Fruit fly (Drosophila melanogaster) whole organism: ENCODE data around the gene CG31862.

ENCODE experiments used
- CG8478 ChIP-seq: fragments of >200 bp; optimal IDR thresholded peaks from 2 replicates; lab custom pipeline; 2018; ENCODE audit warnings: inconsistent platforms
- Dll ChIP-seq: fragments of >200 bp; optimal IDR thresholded peaks from 2 replicates; lab custom pipeline; 2017
- EcR ChIP-seq, 2 experiments: fragments of >200 bp; optimal IDR thresholded peaks; 2 replicates each; lab custom pipeline; 2017; ENCODE audit warnings: missing biosample characterization in 2 of 2, missing genetic modification characterization in 2 of 2, missing genetic modification reagents in 2 of 2
- pan ChIP-seq: fragments of >200 bp; optimal IDR thresholded peaks from 2 replicates; lab custom pipeline; 2017
- psq ChIP-seq: fragments of >200 bp; optimal IDR thresholded peaks from 2 replicates; lab custom pipeline; 2017
- usp ChIP-seq: fragments of >200 bp; optimal IDR thresholded peaks from 2 replicates; lab custom pipeline; 2017; ENCODE audit warnings: missing biosample characterization, missing genetic modification characterization, mixed read lengths

Gene CG31862

DNA sequence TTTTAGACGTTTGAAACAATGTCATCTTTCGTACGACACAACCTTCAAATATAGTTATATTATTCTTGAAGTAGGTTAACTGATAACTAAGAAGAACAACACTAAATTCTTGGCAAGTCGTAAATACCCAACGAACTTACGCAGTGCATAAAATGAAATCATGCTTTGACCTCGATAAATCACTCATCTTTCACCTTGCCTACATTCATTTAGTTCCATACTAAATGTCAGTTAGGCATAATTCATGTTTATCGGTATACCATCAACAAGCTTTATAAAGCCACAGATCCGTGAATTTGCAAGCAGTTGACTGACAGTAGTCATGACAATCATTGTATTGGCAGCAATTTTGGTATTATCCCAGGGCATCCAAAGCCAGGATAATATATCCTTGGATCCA, at the start of gene CG31862:
TSS of gene CG31862 (plus strand) at position 301 of the 400 bp plus-strand sequence.
- TF ChIP-seq psq (lab: Kevin White, UChicago) (no peak), pan (no peak), EcR (GFP tag; optimal IDR thresholded peaks at IDR 0.05; lab: Kevin White, UChicago) (no peak), Dll (lab: Kevin White, UChicago) (no peak), CG8478 (lab: Kevin White, UChicago) (no peak), usp (no peak)

DNA sequence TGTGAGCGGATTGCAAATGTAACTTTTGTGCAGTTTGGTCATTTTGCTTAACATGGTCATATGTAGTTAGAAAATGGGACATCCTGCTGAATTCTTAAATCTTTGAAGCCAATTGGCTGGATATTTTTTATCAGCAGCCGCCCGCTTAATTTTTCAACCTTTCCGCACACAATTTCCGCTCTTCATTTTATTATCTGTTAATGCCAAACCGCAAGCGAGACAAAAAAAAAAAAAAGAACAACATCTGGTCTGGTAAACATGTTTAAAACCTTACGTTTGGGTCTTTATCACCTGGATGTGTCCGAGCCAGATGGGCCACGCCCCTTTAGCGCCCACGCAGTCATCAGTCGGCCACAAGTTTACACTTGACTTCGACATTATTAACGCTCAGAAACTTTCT, 48.4 kb upstream of the CG31862 start:
- TF ChIP-seq usp (no peak), CG8478 (lab: Kevin White, UChicago) (no peak), pan (no peak), Dll (lab: Kevin White, UChicago) (no peak), EcR (GFP tag; optimal IDR thresholded peaks at IDR 0.05; lab: Kevin White, UChicago) (no peak), psq (lab: Kevin White, UChicago) (no peak)

DNA sequence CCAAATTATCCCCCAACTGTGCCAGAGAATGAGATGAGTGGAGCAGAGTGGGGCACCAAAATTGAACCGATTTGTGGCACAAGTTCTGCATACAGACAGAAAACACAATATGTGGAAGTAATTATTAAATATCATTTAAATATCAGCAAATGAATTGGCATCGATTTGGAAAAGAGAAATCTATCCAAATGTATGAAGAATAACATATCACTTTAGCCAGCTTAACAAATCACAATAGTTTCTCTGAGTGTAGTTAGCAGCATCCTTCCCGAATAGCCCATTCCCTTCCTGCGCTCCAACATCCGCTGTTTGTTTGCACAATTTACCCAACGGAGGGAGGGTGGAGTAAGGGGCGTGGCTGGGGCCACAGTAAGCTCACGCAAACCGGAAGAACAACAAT, 23.8 kb upstream of the CG31862 start:
- TF ChIP-seq usp: no peak
- no peak for TF ChIP-seq psq (lab: Kevin White, UChicago)
- TF ChIP-seq Dll (lab: Kevin White, UChicago): no peak
- no peak for TF ChIP-seq EcR (GFP tag; optimal IDR thresholded peaks at IDR 0.05; lab: Kevin White, UChicago)
- TF ChIP-seq CG8478 (lab: Kevin White, UChicago): no peak
- no peak for TF ChIP-seq pan

DNA sequence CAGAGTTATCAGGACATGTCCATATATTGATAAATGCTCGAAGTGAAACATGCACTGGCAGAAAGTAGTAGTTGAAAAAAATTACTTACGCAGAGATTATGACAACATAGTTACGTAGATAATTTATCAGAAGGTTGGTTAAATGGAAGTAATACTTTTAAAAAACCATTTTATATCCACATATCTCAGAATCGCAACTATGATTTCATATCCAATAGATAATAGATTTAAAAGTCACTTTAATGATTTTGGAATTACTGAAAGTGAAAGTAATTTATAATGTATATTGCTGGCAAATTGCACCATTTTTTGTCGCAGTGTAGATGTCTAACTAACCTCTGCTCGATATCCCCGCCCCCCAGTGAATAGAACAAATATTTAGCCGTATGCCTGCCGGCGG, 1.5 kb upstream of the CG31862 start:
- TF ChIP-seq pan (no peak), Dll (lab: Kevin White, UChicago) (no peak), EcR (GFP tag; optimal IDR thresholded peaks at IDR 0.05; lab: Kevin White, UChicago) (no peak)

DNA sequence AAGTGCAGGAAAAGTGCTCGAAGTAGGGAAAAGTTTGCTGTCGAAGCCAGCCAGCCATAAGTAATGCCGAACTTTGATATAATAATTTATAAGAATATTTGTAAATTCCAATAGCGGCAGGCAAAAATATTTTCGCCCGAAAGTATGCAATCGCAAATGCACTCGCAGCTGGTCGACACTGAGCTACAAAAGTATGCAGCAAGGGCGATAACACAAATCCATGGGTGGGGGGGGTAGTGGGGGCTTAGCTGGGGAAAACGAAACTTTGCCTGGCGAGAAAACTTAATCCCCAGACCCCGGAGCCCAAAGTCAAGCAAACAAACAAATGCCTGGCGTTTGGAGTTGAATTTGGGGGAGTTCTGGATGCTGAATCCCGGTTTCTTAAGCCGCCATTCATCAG, 3.1 kb downstream of the CG31862 start:
- TF ChIP-seq CG8478 (lab: Kevin White, UChicago): no peak
- no peak for TF ChIP-seq EcR (GFP tag; optimal IDR thresholded peaks at IDR 0.05; lab: Kevin White, UChicago)
- TF ChIP-seq pan: no peak
- no peak for TF ChIP-seq Dll (lab: Kevin White, UChicago)
- TF ChIP-seq psq (lab: Kevin White, UChicago): no peak
- TF ChIP-seq usp: no peak

DNA sequence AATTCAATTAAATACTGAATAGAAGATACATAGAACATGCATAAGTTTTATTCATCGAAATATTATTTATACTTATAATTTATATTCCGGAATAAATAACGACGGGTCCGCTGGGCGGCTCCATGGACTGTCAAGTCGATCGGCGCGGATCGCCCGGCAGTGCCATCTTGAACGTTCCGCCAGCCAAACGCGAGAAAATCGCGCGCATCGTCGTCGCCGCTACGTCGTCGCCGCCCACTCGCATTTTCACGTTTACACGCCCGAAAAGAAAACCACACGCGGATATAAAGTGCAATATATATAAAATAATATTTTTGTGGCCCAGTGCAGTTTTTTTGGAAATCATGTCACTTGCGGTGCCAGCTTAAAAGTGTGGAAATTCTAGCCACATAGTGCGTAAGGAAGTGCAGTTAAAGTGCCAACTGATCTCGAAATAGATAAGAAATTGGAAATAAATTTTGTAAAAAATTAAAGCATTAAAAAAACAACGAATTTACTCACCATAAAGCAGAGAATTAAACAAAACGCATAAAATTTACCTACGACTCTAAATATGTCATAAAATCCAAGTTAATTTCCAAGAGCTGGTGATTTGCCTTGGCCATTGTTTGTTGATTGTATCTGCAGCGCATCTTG, 5.1 kb downstream of the CG31862 start, which contains the start of the genes bru2 and CG43813:
TSS of gene bru2 (plus strand) at position 586 of the 636 bp plus-strand sequence.
TSS of gene CG43813 (minus strand) at position 633 of the 636 bp plus-strand sequence.
- no peak for TF ChIP-seq usp
- no peak for TF ChIP-seq CG8478 (lab: Kevin White, UChicago)
- no peak for TF ChIP-seq pan
- no peak for TF ChIP-seq EcR (GFP tag; optimal IDR thresholded peaks at IDR 0.05; lab: Kevin White, UChicago)
- TF ChIP-seq Dll (lab: Kevin White, UChicago): no peak
- TF ChIP-seq psq (lab: Kevin White, UChicago): no peak

DNA sequence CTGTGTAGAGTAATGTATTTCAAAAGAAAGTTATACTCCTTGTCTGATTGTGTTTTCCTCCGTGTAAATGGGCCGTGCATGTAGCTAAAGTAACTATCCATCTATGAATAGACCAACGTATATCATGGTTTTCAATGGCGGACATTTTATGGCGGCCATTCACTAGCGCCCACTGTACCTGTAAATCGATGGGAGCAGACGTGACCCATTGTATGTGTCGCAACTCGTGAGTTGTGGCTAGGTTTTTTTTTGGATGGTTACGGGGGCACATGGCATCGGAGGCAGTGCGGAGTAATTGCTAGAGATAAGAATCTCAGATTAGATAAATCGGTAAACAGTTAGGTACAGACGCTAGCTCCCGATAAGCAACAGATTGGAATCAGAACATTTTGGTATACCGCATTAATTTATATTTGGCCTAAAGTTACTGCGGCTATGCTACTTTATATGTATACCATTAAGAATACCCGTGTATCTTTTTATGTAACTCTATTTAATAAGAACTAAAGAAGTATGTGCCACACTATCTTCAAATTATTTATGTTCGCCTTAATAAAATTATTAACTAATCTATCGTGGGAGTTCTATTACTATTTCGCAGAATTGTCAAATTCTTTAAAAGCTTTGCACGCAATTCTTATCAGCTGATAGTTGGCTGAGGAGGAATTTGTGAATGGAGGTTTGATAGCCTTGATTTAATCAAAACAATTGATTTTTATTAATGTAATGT, 7.7 kb downstream of the CG31862 start:
- TF ChIP-seq Dll (lab: Kevin White, UChicago) (no peak), pan (no peak), CG8478 (lab: Kevin White, UChicago) (no peak), psq (lab: Kevin White, UChicago) (no peak), usp (no peak), EcR (GFP tag; optimal IDR thresholded peaks at IDR 0.05; lab: Kevin White, UChicago) (no peak)

DNA sequence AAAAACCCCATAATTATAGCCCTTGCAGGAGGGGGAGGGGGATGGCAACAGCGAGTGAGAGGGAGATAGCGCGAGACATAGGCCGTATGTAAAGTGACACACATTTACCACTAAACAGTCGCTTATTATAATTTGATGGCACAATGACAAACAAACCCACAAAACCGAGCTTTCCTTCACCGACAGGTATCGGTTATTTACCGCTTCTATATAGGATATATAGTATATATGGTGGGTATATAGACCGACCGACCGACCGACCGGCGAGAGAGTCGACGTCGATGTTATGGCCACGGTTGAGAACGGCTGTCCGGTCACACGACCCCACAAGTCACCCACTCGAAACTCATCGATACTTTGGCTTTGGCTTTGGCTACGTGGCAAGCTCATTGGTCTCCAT, 8.4 kb downstream of the CG31862 start:
- TF ChIP-seq EcR (GFP tag; optimal IDR thresholded peaks at IDR 0.05; lab: Kevin White, UChicago) (no peak), Dll (lab: Kevin White, UChicago) (no peak), CG8478 (lab: Kevin White, UChicago) (no peak), usp (no peak), pan (no peak), psq (lab: Kevin White, UChicago) (no peak)

DNA sequence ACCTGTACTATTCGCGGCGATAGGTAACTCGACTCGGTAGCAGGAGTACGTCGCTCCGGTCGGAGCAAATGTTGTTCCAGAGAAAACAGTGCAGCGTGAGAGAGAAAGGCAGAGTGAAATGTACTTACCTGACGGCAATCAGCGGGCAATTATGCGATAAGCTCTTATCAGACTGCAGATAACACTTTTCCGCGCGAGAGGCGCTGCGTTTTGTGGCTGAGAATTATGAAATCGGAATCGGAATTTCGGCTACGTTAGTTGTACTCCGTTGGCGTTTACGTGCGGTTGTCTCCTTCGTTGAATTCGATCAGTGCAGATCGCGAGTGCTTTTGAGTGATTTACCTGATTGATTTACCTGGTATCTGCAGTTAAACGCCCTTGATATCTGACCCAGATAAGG, 9.2 kb downstream of the CG31862 start:
- TF ChIP-seq Dll (lab: Kevin White, UChicago) (no peak), CG8478 (lab: Kevin White, UChicago) (no peak), EcR (GFP tag; optimal IDR thresholded peaks at IDR 0.05; lab: Kevin White, UChicago) (no peak), pan (no peak), psq (lab: Kevin White, UChicago) (no peak), usp (no peak)

DNA sequence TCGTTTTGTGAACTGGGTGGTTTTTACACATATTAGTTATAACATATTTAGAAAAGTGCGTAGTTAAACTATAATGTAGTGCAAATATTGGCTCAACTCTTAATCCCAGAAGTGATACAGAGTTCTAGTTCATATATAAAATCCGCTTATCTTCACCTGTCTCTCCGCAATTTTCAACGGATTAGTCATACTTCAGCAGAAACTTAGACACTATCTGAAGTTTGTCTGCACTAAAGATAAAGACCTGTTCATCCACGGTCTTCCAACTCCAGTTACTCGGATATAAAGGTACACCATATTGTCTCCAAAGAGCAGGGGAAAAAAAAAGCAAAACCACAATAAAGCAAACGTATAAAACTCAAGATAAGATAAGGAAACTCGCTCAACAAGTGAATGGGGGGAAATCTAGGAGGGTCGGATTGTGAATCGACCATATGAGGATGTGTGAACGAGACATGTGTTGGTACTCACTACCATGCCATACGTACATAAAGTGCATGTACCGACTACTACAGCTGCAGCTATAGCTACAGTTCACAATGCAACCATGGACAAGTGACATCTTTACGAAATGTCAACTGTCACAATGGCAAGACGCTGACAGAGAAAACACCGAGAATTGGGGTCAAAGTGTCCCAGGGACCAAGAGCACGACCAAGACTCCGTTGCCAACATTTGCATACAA, 9.9 kb downstream of the CG31862 start:
- TF ChIP-seq pan: no peak
- no peak for TF ChIP-seq CG8478 (lab: Kevin White, UChicago)
- no peak for TF ChIP-seq EcR (GFP tag; optimal IDR thresholded peaks at IDR 0.05; lab: Kevin White, UChicago)
- no peak for TF ChIP-seq usp
- TF ChIP-seq Dll (lab: Kevin White, UChicago): no peak
- TF ChIP-seq psq (lab: Kevin White, UChicago): no peak

DNA sequence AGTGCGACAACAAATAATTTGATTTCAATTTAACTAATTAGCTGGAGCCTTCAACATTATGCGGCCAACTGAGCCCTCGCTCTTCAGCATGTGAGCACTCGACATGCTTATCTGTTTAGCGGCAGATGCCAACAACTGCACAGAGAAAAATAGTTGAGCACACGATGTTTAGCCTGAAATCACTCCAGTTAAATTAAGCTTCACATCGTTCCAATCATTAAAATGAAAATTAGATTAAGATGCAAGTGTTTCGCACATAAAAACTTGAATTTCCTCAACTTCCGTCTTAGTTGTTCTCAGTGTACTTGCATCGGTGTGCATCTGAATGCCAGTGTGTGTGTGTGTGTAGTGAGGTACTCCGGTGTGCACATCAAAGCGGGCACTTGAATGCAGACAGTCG, 12.2 kb downstream of the CG31862 start:
- TF ChIP-seq psq (lab: Kevin White, UChicago): no peak
- TF ChIP-seq EcR (GFP tag; optimal IDR thresholded peaks at IDR 0.05; lab: Kevin White, UChicago): no peak
- TF ChIP-seq pan: no peak
- TF ChIP-seq CG8478 (lab: Kevin White, UChicago): no peak
- no peak for TF ChIP-seq usp
- TF ChIP-seq Dll (lab: Kevin White, UChicago): no peak

DNA sequence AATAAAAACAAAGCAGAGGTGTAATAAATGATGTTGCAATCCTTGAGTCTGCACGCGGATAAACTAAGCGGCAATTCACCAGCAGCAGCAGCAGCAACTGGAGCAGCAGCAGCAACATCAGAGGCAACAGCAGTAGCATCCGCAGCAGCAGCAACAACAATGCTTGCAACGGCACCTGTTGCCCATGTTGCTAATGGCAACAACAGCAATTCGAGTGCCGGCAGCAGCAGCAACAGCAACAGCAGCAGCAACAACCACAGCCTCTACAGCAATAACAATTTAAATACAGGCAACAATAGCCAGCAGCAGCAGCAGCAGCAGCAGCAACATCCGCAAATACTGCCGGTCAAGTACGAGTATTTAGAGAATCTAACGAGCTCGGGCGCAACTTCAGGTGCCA, 13.3 kb downstream of the CG31862 start:
- TF ChIP-seq CG8478 (lab: Kevin White, UChicago) (no peak), psq (lab: Kevin White, UChicago) (no peak), EcR (GFP tag; optimal IDR thresholded peaks at IDR 0.05; lab: Kevin White, UChicago) (no peak), usp (no peak), pan (no peak), Dll (lab: Kevin White, UChicago) (no peak)
